Fruit fly (Drosophila melanogaster): ENCODE data around the gene CG6420.

CG6420 gene

DNA sequence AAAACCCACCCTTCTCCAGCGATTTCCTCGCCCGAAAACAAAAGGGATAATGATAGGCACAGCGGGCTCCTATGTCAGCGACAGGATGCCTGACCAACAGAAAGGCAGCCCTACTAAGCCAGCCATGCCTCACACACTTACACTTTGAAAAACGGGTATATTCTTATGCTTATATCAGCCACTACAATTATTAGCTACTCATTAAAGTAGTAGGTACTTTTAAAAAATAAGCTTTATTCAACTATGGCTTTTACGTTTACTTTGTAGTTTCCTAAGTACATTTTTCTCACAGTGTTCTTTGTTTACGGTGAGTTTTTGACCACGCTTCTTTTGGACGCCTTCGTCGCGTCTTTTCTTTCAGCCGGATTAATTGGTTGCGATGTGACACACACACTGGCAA is 34.8 kb downstream of the CG6420 start:
- TF ChIP-seq CG12605 (GFP tag; IDR thresholded peaks at IDR 0.05): no peak
- TF ChIP-seq CG13204 (GFP tag; optimal IDR thresholded peaks at IDR 0.05): no peak
- TF ChIP-seq Pif1B (GFP tag; optimal IDR thresholded peaks at IDR 0.05): no peak
- TF ChIP-seq gl (tag; optimal IDR thresholded peaks at IDR 0.05): no peak
- TF ChIP-seq CG15710 (tag; optimal IDR thresholded peaks at IDR 0.05): no peak
- no peak for TF ChIP-seq CG34367 (tag; optimal IDR thresholded peaks at IDR 0.05)
- no peak for TF ChIP-seq rn (GFP tag; IDR thresholded peaks at IDR 0.05)
- no peak for TF ChIP-seq Ets98B (GFP tag; IDR thresholded peaks at IDR 0.05)
- TF ChIP-seq CG8159 (tag; optimal IDR thresholded peaks at IDR 0.05): no peak
- TF ChIP-seq CG17806 (tag; optimal IDR thresholded peaks at IDR 0.05): no peak
- TF ChIP-seq CG10348 (GFP tag; IDR thresholded peaks at IDR 0.05): no peak
- TF ChIP-seq CG32121 (GFP tag; IDR thresholded peaks at IDR 0.05): no peak
- no peak for TF ChIP-seq CG9948 (tag; optimal IDR thresholded peaks at IDR 0.05)
- no peak for TF ChIP-seq CG14655 (GFP tag; optimal IDR thresholded peaks at IDR 0.05)
- no peak for TF ChIP-seq EcR (GFP tag; optimal IDR thresholded peaks at IDR 0.05)
- no peak for TF ChIP-seq fd96Ca (GFP tag; IDR thresholded peaks at IDR 0.05)
- no peak for TF ChIP-seq CG8301 (tag; optimal IDR thresholded peaks at IDR 0.05)

DNA sequence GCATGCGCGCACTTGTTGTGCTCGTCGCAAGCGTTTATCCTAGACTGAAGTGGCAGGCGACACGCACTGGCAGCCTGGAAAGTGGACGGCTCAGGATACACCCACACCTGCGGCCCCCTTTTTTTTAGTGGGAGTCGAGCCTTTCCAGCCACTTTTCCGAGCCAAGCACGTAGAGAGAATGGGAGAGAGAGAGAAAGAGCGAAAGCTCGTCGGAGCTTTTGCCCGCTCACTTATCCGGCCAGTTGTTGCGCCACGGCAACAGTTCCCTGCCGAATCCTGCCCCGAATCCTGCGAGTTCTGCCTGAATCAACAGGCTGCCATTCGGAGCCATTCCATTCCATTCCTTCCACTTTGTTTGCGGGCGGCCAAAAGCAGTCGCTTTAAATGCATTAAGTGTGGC is 43.1 kb downstream of the CG6420 start, which contains the start of gene beat-VII:
TSS of gene beat-VII (minus strand) at position 20 of the 400 bp plus-strand sequence.
- no peak for TF ChIP-seq Pif1B (GFP tag; optimal IDR thresholded peaks at IDR 0.05)
- TF ChIP-seq CG13204 (GFP tag; optimal IDR thresholded peaks at IDR 0.05): peak; percentile 3
- no peak for TF ChIP-seq gl (tag; optimal IDR thresholded peaks at IDR 0.05)
- no peak for TF ChIP-seq rn (GFP tag; IDR thresholded peaks at IDR 0.05)
- no peak for TF ChIP-seq CG8301 (tag; optimal IDR thresholded peaks at IDR 0.05)
- no peak for TF ChIP-seq CG17806 (tag; optimal IDR thresholded peaks at IDR 0.05)
- no peak for TF ChIP-seq CG32121 (GFP tag; IDR thresholded peaks at IDR 0.05)
- TF ChIP-seq CG8159 (tag; optimal IDR thresholded peaks at IDR 0.05): no peak
- TF ChIP-seq CG34367 (tag; optimal IDR thresholded peaks at IDR 0.05): no peak
- TF ChIP-seq CG4496 (GFP tag; IDR thresholded peaks at IDR 0.05): no peak
- TF ChIP-seq CG12605 (GFP tag; IDR thresholded peaks at IDR 0.05): peak; percentile 80

DNA sequence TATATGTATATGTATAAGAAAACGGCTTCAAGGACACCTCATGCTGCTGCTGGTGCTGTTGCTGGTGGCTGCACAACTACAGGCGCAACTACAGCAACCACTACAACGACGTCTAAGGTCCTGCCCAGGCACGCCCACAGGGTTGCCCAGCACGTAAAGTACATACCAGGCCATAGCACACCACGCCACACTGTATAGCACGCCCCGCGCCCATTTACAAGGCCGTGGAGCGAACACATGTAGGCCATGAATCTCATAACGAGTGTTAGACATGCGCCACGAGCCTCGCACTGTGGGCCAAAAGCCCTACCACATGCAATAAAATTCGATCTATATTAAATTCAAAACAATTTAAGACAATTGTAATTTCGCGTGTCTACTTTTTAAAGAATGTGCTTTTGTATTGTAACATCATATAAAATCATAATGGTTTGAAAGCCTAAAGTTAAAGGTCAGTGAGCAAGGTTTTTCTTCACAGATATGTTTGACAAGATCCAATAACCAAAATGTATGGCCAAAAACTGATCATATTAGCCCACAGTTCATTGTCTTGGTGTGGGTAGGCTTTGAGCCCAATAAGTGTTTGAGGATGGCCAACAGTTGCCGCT is 53.4 kb downstream of the CG6420 start:
- TF ChIP-seq D1 (tag; optimal IDR thresholded peaks at IDR 0.05): no peak
- peak; percentile 15 for TF ChIP-seq CG14655 (GFP tag; optimal IDR thresholded peaks at IDR 0.05)
- peak; percentile 6 for TF ChIP-seq CG8159 (tag; optimal IDR thresholded peaks at IDR 0.05)

DNA sequence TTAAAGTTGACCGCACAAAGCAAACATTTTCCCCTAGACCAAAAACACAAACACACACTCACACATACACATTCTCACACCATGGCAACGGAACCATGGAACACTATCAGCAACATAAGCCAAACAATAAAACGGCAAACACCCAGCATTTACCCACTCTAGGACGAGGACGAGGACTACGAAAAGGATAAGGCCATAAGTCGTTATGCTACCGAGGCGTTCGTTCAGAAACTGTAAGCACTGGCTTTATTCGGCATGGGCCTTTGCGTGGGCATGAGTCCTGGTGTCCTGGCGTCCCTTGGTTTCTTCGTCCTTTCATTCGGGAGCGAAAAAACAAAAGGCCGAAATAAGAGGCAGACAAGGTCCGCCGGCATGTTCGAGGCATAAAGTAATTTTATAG is 54.7 kb downstream of the CG6420 start:
- TF ChIP-seq Ets98B (GFP tag; IDR thresholded peaks at IDR 0.05) (no peak), Snoo (tag; optimal IDR thresholded peaks at IDR 0.05) (no peak), CG34367 (tag; optimal IDR thresholded peaks at IDR 0.05) (no peak), CG12605 (GFP tag; IDR thresholded peaks at IDR 0.05) (no peak), EcR (GFP tag; optimal IDR thresholded peaks at IDR 0.05) (no peak), Pif1B (GFP tag; optimal IDR thresholded peaks at IDR 0.05) (no peak), gl (tag; optimal IDR thresholded peaks at IDR 0.05) (no peak), CG14655 (GFP tag; optimal IDR thresholded peaks at IDR 0.05) (no peak), CG4496 (GFP tag; IDR thresholded peaks at IDR 0.05) (no peak), CG32121 (GFP tag; IDR thresholded peaks at IDR 0.05) (no peak), CG10348 (GFP tag; IDR thresholded peaks at IDR 0.05) (no peak), CG8159 (tag; optimal IDR thresholded peaks at IDR 0.05) (no peak), D1 (tag; optimal IDR thresholded peaks at IDR 0.05) (no peak), Pif1A (GFP tag; optimal IDR thresholded peaks at IDR 0.05) (no peak), fd96Ca (GFP tag; IDR thresholded peaks at IDR 0.05) (no peak), CG17806 (tag; optimal IDR thresholded peaks at IDR 0.05) (no peak), CG9948 (tag; optimal IDR thresholded peaks at IDR 0.05) (no peak), rn (GFP tag; IDR thresholded peaks at IDR 0.05) (no peak), CG13204 (GFP tag; optimal IDR thresholded peaks at IDR 0.05) (no peak), CG15710 (tag; optimal IDR thresholded peaks at IDR 0.05) (no peak)

All from whole organism, pupa.